Worm (Caenorhabditis elegans) whole organism, L2 larva: ENCODE measurements around the gene B0280.11.

Experiments
- C34F6.9 ChIP-seq: fragments of 150-350 bp; optimal IDR thresholded peaks from 2 replicates; lab custom pipeline; 2014; ENCODE audit warnings: missing biosample characterization, missing genetic modification characterization
- F13H6.1 ChIP-seq: sonication (generic microtip); optimal IDR thresholded peaks from 2 replicates; lab custom pipeline; 2016; ENCODE audit warnings: missing genetic modification characterization, missing compliant biosample characterization
- R02D3.7 ChIP-seq: fragments of 150-350 bp; optimal IDR thresholded peaks from 2 replicates; lab custom pipeline; 2014; ENCODE audit warnings: missing biosample characterization, missing genetic modification characterization
- Y55F3AM.14 ChIP-seq: fragments of 200-800 bp; sonication (Bioruptor generic); optimal IDR thresholded peaks from 2 replicates; lab custom pipeline; 2018; ENCODE audit warnings: mild to moderate bottlenecking, missing genetic modification characterization, missing compliant biosample characterization
- ZK546.5 ChIP-seq: sonication (generic microtip); optimal IDR thresholded peaks from 2 replicates; lab custom pipeline; 2017; ENCODE audit warnings: missing biosample characterization, missing genetic modification characterization
- alr-1 ChIP-seq: fragments of 150-350 bp; optimal IDR thresholded peaks from 2 replicates; lab custom pipeline; 2014; ENCODE audit warnings: missing biosample characterization, missing genetic modification characterization
- aly-2 ChIP-seq: fragments of 150-350 bp; optimal IDR thresholded peaks from 2 replicates; lab custom pipeline; 2014; ENCODE audit warnings: missing biosample characterization, missing genetic modification characterization
- ama-1 ChIP-seq: fragments of 150-350 bp; optimal IDR thresholded peaks from 2 replicates; lab custom pipeline; 2018; ENCODE audit warnings: inconsistent platforms
- blmp-1 ChIP-seq: sonication (generic microtip); optimal IDR thresholded peaks from 2 replicates; lab custom pipeline; 2017; ENCODE audit warnings: missing genetic modification characterization, mild to moderate bottlenecking, missing compliant biosample characterization, antibody characterized with exemption, moderate library complexity; ENCODE audit not compliant: insufficient read depth
- ceh-16 ChIP-seq: fragments of 150-350 bp; optimal IDR thresholded peaks from 2 replicates; lab custom pipeline; 2014; ENCODE audit warnings: missing biosample characterization, missing genetic modification characterization
- ceh-82 ChIP-seq: fragments of 150-350 bp; optimal IDR thresholded peaks from 2 replicates; lab custom pipeline; 2014; ENCODE audit warnings: missing biosample characterization, missing genetic modification characterization
- egl-27 ChIP-seq: sonication (generic microtip); optimal IDR thresholded peaks from 3 replicates; lab custom pipeline; 2017; ENCODE audit warnings: missing biosample characterization, missing genetic modification reagents, missing genetic modification characterization
- elt-1 ChIP-seq: fragments of 150-350 bp; optimal IDR thresholded peaks from 2 replicates; lab custom pipeline; 2014; ENCODE audit warnings: missing biosample characterization, missing genetic modification characterization
- elt-3 ChIP-seq: sonication (generic microtip); optimal IDR thresholded peaks from 2 replicates; lab custom pipeline; 2017; ENCODE audit warnings: missing biosample characterization, missing genetic modification characterization
- fos-1 ChIP-seq: fragments of 150-350 bp; optimal IDR thresholded peaks from 2 replicates; lab custom pipeline; 2014; ENCODE audit warnings: missing biosample characterization, missing genetic modification characterization
- gmeb-1 ChIP-seq: fragments of 150-350 bp; optimal IDR thresholded peaks from 2 replicates; lab custom pipeline; 2014; ENCODE audit warnings: missing biosample characterization, missing genetic modification characterization
- lin-11 ChIP-seq: fragments of 150-350 bp; sonication (generic microtip); optimal IDR thresholded peaks from 2 replicates; lab custom pipeline; 2014; ENCODE audit warnings: missing biosample characterization, missing genetic modification characterization, inconsistent platforms, mixed read lengths
- lin-13 ChIP-seq: fragments of 150-350 bp; optimal IDR thresholded peaks from 2 replicates; lab custom pipeline; 2014; ENCODE audit warnings: missing biosample characterization, missing genetic modification reagents, missing genetic modification characterization
- lsy-2 ChIP-seq, 2 experiments: fragments of 150-350 bp in 1 of 2; sonication (generic microtip) in 1 of 2; optimal IDR thresholded peaks; 2 replicates each; lab custom pipeline; 2014 to 2017; ENCODE audit warnings: missing biosample characterization in 2 of 2, missing genetic modification characterization in 2 of 2
- mab-5 ChIP-seq: fragments of 150-350 bp; optimal IDR thresholded peaks from 2 replicates; lab custom pipeline; 2014; ENCODE audit warnings: missing biosample characterization, missing genetic modification characterization
- mbf-1 ChIP-seq: sonication (generic microtip); optimal IDR thresholded peaks from 2 replicates; lab custom pipeline; 2017; ENCODE audit warnings: missing biosample characterization, missing genetic modification characterization
- mdl-1 ChIP-seq, 2 experiments: fragments of 150-350 bp in 1 of 2; sonication (generic microtip) in 1 of 2; optimal IDR thresholded peaks; 2 replicates each; lab custom pipeline; 2017; ENCODE audit warnings: missing biosample characterization in 2 of 2, missing genetic modification characterization in 2 of 2
- nhr-10 ChIP-seq: sonication (generic microtip); optimal IDR thresholded peaks from 2 replicates; lab custom pipeline; 2017; ENCODE audit warnings: missing biosample characterization, missing genetic modification characterization
- nhr-11 ChIP-seq: fragments of 150-350 bp; optimal IDR thresholded peaks from 2 replicates; lab custom pipeline; 2014; ENCODE audit warnings: missing biosample characterization, missing genetic modification characterization
- nhr-12 ChIP-seq: fragments of 150-350 bp; optimal IDR thresholded peaks from 2 replicates; lab custom pipeline; 2014; ENCODE audit warnings: missing biosample characterization, missing genetic modification characterization
- nhr-129 ChIP-seq: fragments of 150-350 bp; optimal IDR thresholded peaks from 2 replicates; lab custom pipeline; 2014; ENCODE audit warnings: missing biosample characterization, missing genetic modification characterization
- nhr-21 ChIP-seq: fragments of 150-350 bp; optimal IDR thresholded peaks from 2 replicates; lab custom pipeline; 2014; ENCODE audit warnings: missing biosample characterization, missing genetic modification characterization
- nhr-23 ChIP-seq: fragments of 150-350 bp; optimal IDR thresholded peaks from 2 replicates; lab custom pipeline; 2014; ENCODE audit warnings: missing biosample characterization, missing genetic modification reagents, missing genetic modification characterization
- nhr-237 ChIP-seq: fragments of 150-350 bp; optimal IDR thresholded peaks from 2 replicates; lab custom pipeline; 2014; ENCODE audit warnings: missing biosample characterization, missing genetic modification characterization
- nhr-25 ChIP-seq: fragments of 150-350 bp; sonication (generic microtip); optimal IDR thresholded peaks from 3 replicates; lab custom pipeline; 2014; ENCODE audit warnings: missing biosample characterization, missing genetic modification characterization
- nhr-6 ChIP-seq: fragments of 150-350 bp; optimal IDR thresholded peaks from 2 replicates; lab custom pipeline; 2014; ENCODE audit warnings: missing biosample characterization, missing genetic modification characterization
- nhr-77 ChIP-seq: fragments of 150-350 bp; optimal IDR thresholded peaks from 2 replicates; lab custom pipeline; 2014; ENCODE audit warnings: missing biosample characterization, missing genetic modification characterization
- peb-1 ChIP-seq: fragments of 150-350 bp; optimal IDR thresholded peaks from 2 replicates; lab custom pipeline; 2014; ENCODE audit warnings: missing biosample characterization, missing genetic modification characterization
- sem-4 ChIP-seq: fragments of 150-350 bp; optimal IDR thresholded peaks from 2 replicates; lab custom pipeline; 2014; ENCODE audit warnings: missing biosample characterization, missing genetic modification reagents, missing genetic modification characterization
- skn-1 ChIP-seq: sonication (generic microtip); optimal IDR thresholded peaks from 2 replicates; lab custom pipeline; 2017; ENCODE audit warnings: missing biosample characterization, missing genetic modification characterization
- sma-3 ChIP-seq: sonication (generic microtip); optimal IDR thresholded peaks from 2 replicates; lab custom pipeline; 2016; ENCODE audit warnings: missing genetic modification reagents, missing genetic modification characterization, missing compliant biosample characterization
- sma-9 ChIP-seq, 2 experiments: fragments of 150-350 bp in 1 of 2; sonication (generic microtip) in 1 of 2; optimal IDR thresholded peaks; 2 replicates each; lab custom pipeline; 2014 to 2016; ENCODE audit warnings: missing genetic modification characterization in 2 of 2, mild to moderate bottlenecking in 1 of 2, missing biosample characterization in 1 of 2, missing compliant biosample characterization in 1 of 2, missing genetic modification reagents in 1 of 2, moderate library complexity in 1 of 2
- snpc-4 ChIP-seq: fragments of 150-350 bp; optimal IDR thresholded peaks from 2 replicates; lab custom pipeline; 2014; ENCODE audit warnings: missing biosample characterization, missing genetic modification characterization
- unc-39 ChIP-seq: fragments of 150-350 bp; optimal IDR thresholded peaks from 2 replicates; lab custom pipeline; 2014; ENCODE audit warnings: missing biosample characterization, missing genetic modification characterization
- unc-55 ChIP-seq: fragments of 150-350 bp; sonication (generic microtip); optimal IDR thresholded peaks from 3 replicates; lab custom pipeline; 2014; ENCODE audit warnings: missing biosample characterization, missing genetic modification reagents, missing genetic modification characterization
- unc-62 ChIP-seq: fragments of 150-350 bp; optimal IDR thresholded peaks from 2 replicates; lab custom pipeline; 2014; ENCODE audit warnings: missing biosample characterization, missing genetic modification reagents, missing genetic modification characterization
- zag-1 ChIP-seq: fragments of 150-350 bp; optimal IDR thresholded peaks from 2 replicates; lab custom pipeline; 2014; ENCODE audit warnings: missing biosample characterization, missing genetic modification characterization
- ztf-1 ChIP-seq: fragments of 200-800 bp; sonication (Bioruptor generic); conservative IDR thresholded peaks from 2 replicates; pipeline ENCODE4 v1.3.6; 2022; ENCODE audit warnings: missing genetic modification characterization, missing compliant biosample characterization
- ztf-11 ChIP-seq: sonication (generic microtip); optimal IDR thresholded peaks from 2 replicates; lab custom pipeline; 2017; ENCODE audit warnings: missing biosample characterization, missing genetic modification characterization
- ztf-4 ChIP-seq: fragments of 150-350 bp; optimal IDR thresholded peaks from 2 replicates; lab custom pipeline; 2014; ENCODE audit warnings: missing biosample characterization, missing genetic modification characterization

Gene B0280.11

ce11 chrIII:7138178-7138577 is at the start of gene B0280.11:
Gene B0280.11 (minus strand): TSS chrIII:7138278.
- TF ChIP-seq elt-1 (tag; lab: Kevin White, UChicago) (no peak), F13H6.1 (tag; lab: Kevin White, UChicago) (no peak), ztf-11 (no peak), C34F6.9 (tag; lab: Kevin White, UChicago) (no peak), nhr-129 (tag; lab: Kevin White, UChicago) (no peak), nhr-77 (no peak), fos-1 (no peak), skn-1 (no peak), nhr-6 (tag; lab: Kevin White, UChicago) (no peak), nhr-12 (tag; lab: Kevin White, UChicago) (no peak), ztf-1 (no peak), lsy-2 (tag; optimal IDR thresholded peaks at IDR 0.05; lab: Kevin White, UChicago) (no peak), nhr-237 (no peak), blmp-1 (tag; lab: Kevin White, UChicago) (no peak), ztf-4 (tag; lab: Kevin White, UChicago) (no peak), mab-5 (no peak), snpc-4 (tag; lab: Kevin White, UChicago) (no peak), R02D3.7 (tag; lab: Kevin White, UChicago) (no peak), zag-1 (no peak)

- TF ChIP-seq sma-9 (GFP tag; optimal IDR thresholded peaks at IDR 0.05; lab: Kevin White, UChicago) (no peak), sma-9 (tag; optimal IDR thresholded peaks at IDR 0.05; lab: Kevin White, UChicago) (no peak), alr-1 (tag; lab: Kevin White, UChicago) (no peak), elt-1 (tag; lab: Kevin White, UChicago) (no peak), elt-3 (tag; lab: Kevin White, UChicago) (no peak), sem-4 (tag; lab: Kevin White, UChicago) (no peak), nhr-25 (tag; lab: Kevin White, UChicago) (no peak), nhr-23 (tag; lab: Kevin White, UChicago) (no peak), ceh-82 (tag; lab: Kevin White, UChicago) (no peak), ceh-16 (tag; lab: Kevin White, UChicago) (no peak), ztf-11 (no peak)
These were observed 47.4 kb upstream of the B0280.11 start, which contains the start of gene F37C12.14 for ce11 chrIII:7185473-7185872. Gene F37C12.14 (minus strand): TSS chrIII:7185573.

- peak; percentile 92 for TF ChIP-seq C34F6.9 (tag; lab: Kevin White, UChicago)
- TF ChIP-seq elt-3 (tag; lab: Kevin White, UChicago), result no peak
- no peak for TF ChIP-seq nhr-237
- TF ChIP-seq ceh-16 (tag; lab: Kevin White, UChicago), result no peak
- no peak for TF ChIP-seq peb-1 (tag; lab: Kevin White, UChicago)
- TF ChIP-seq zag-1, result no peak
- TF ChIP-seq snpc-4 (tag; lab: Kevin White, UChicago), result no peak
- no peak for TF ChIP-seq R02D3.7 (tag; lab: Kevin White, UChicago)
- TF ChIP-seq skn-1, result peak; percentile 15
- no peak for TF ChIP-seq mdl-1 (tag; optimal IDR thresholded peaks at IDR 0.05; lab: Kevin White, UChicago)
- TF ChIP-seq sma-9 (GFP tag; optimal IDR thresholded peaks at IDR 0.05; lab: Kevin White, UChicago), result peak; percentile 49
- TF ChIP-seq sma-9 (tag; optimal IDR thresholded peaks at IDR 0.05; lab: Kevin White, UChicago), result no peak
- TF ChIP-seq nhr-25 (tag; lab: Kevin White, UChicago), result peak; percentile 54
- TF ChIP-seq unc-55, result peak; percentile 87
- no peak for TF ChIP-seq nhr-11 (tag; lab: Kevin White, UChicago)
- peak; percentile 59 for TF ChIP-seq gmeb-1 (tag; lab: Kevin White, UChicago)
- peak; percentile 32 for TF ChIP-seq fos-1
- TF ChIP-seq mbf-1, result no peak
- no peak for TF ChIP-seq nhr-23 (tag; lab: Kevin White, UChicago)
- TF ChIP-seq sma-3 (GFP tag; lab: Kevin White, UChicago), result peak; percentile 34
- peak; percentile 36 for TF ChIP-seq lin-13 (GFP tag; lab: Kevin White, UChicago)
- no peak for TF ChIP-seq mab-5
- TF ChIP-seq nhr-129 (tag; lab: Kevin White, UChicago), result peak; percentile 82
- TF ChIP-seq elt-1 (tag; lab: Kevin White, UChicago), result no peak
- peak; percentile 29 to 82 for TF ChIP-seq lsy-2 (tag; optimal IDR thresholded peaks at IDR 0.05; lab: Kevin White, UChicago)
- TF ChIP-seq ZK546.5 (tag; lab: Kevin White, UChicago), result no peak
- TF ChIP-seq ama-1 (lab: Kevin White, UChicago), result peak; percentile 15
- TF ChIP-seq lin-11 (tag; lab: Kevin White, UChicago), result no peak
- no peak for TF ChIP-seq nhr-12 (tag; lab: Kevin White, UChicago)
- TF ChIP-seq unc-62, result no peak
- peak; percentile 47 for TF ChIP-seq sem-4 (tag; lab: Kevin White, UChicago)
- TF ChIP-seq ztf-1, result no peak
- no peak for TF ChIP-seq egl-27
- TF ChIP-seq F13H6.1 (tag; lab: Kevin White, UChicago), result peak; percentile 35
- no peak for TF ChIP-seq ztf-11
- no peak for TF ChIP-seq Y55F3AM.14 (GFP tag; lab: Kevin White, UChicago)
- no peak for TF ChIP-seq nhr-10 (tag; lab: Kevin White, UChicago)
- peak; percentile 32 for TF ChIP-seq nhr-21 (tag; lab: Kevin White, UChicago)
- TF ChIP-seq aly-2, result no peak
- TF ChIP-seq ztf-4 (tag; lab: Kevin White, UChicago), result peak; percentile 36
- no peak for TF ChIP-seq ceh-82 (tag; lab: Kevin White, UChicago)
- TF ChIP-seq blmp-1 (tag; lab: Kevin White, UChicago), result no peak
- TF ChIP-seq nhr-77, result no peak
- no peak for TF ChIP-seq alr-1 (tag; lab: Kevin White, UChicago)
- no peak for TF ChIP-seq unc-39
These were observed 45.9 kb upstream of the B0280.11 start, which contains the start of gene yju-2 for ce11 chrIII:7184022-7184421. Gene yju-2 (plus strand): TSS chrIII:7184336.
